Fruit fly (Drosophila melanogaster) Kc167 (cell line): ENCODE data around the gene tbrd-1.

Source experiments
- Myc ChIP-seq: fragments of >200 bp; optimal IDR thresholded peaks from 2 replicates; lab custom pipeline; 2017; ENCODE audit warnings: missing external identifiers
- Sin3A ChIP-seq: fragments of >200 bp; optimal IDR thresholded peaks from 2 replicates; lab custom pipeline; 2018; ENCODE audit warnings: missing external identifiers
- h ChIP-seq: fragments of >200 bp; optimal IDR thresholded peaks from 3 replicates; lab custom pipeline; 2018; ENCODE audit warnings: missing external identifiers
- insv ChIP-seq: fragments of >200 bp; optimal IDR thresholded peaks from 3 replicates; lab custom pipeline; 2018; ENCODE audit warnings: missing external identifiers
- psq ChIP-seq: fragments of >200 bp; optimal IDR thresholded peaks from 2 replicates; lab custom pipeline; 2017; ENCODE audit warnings: missing external identifiers
- ttk ChIP-seq: sonication (Bioruptor generic); optimal IDR thresholded peaks from 2 replicates; lab custom pipeline; 2017; ENCODE audit warnings: missing external identifiers

tbrd-1 gene

DNA sequence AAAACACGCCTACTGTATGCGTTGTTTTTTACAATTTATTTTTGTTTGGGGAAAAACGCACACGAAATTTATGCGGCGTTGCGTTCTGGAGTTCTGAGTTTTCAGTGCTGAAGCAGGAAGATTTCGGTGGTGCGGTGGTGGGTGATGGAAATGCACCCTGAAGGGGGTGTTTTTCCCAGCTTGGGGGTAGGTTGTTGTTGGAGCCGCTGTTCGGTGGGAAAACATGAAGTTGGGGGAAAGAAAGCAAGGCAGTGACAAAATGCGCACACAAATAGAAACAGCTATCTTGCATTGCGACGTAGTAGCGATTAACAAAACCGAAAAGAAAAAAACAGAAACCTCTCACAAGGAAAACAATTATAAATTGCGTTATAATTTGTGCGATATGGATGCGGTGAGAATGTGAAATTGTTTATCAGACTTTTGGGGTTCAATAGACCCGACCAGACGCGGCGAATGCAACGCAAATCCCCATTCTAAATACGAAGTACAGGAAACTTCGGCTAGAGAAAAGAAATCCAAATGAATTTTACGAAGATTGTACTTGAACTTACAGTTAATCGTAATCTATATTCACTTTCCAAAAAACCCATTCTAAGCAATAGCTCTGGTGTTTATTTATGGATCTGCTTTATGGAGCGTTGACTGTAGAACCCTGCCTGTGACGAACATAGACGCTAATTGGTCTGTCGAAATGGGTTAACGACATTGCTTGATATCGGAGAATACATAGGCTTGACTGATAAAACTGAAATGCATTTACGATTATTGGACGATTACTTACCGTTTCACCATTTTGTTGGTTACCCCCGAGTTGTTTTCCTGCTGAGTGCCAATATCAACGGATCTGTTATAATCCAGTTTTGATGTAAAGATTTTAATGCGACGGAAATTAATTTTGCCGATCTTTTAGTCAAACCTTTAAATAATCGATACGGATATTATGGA is 4.8 kb downstream of the tbrd-1 start:
- TF ChIP-seq h (no peak), psq (no peak), ttk (lab: Kevin White, UChicago) (no peak), Myc (lab: Kevin White, UChicago) (no peak), insv (lab: Kevin White, UChicago) (no peak), Sin3A (lab: Kevin White, UChicago) (no peak)

- TF ChIP-seq Sin3A (lab: Kevin White, UChicago) (no peak), h (no peak), Myc (lab: Kevin White, UChicago) (no peak), ttk (lab: Kevin White, UChicago) (no peak), psq (no peak), insv (lab: Kevin White, UChicago) (no peak)
Measured at dm6 chr3R:23887572-23887971, 5.8 kb downstream of the tbrd-1 start.

- no peak for TF ChIP-seq insv (lab: Kevin White, UChicago)
- no peak for TF ChIP-seq Sin3A (lab: Kevin White, UChicago)
- no peak for TF ChIP-seq Myc (lab: Kevin White, UChicago)
- no peak for TF ChIP-seq h
- no peak for TF ChIP-seq ttk (lab: Kevin White, UChicago)
- TF ChIP-seq psq: no peak
Measured at dm6 chr3R:23887096-23887421, 6.3 kb downstream of the tbrd-1 start.

DNA sequence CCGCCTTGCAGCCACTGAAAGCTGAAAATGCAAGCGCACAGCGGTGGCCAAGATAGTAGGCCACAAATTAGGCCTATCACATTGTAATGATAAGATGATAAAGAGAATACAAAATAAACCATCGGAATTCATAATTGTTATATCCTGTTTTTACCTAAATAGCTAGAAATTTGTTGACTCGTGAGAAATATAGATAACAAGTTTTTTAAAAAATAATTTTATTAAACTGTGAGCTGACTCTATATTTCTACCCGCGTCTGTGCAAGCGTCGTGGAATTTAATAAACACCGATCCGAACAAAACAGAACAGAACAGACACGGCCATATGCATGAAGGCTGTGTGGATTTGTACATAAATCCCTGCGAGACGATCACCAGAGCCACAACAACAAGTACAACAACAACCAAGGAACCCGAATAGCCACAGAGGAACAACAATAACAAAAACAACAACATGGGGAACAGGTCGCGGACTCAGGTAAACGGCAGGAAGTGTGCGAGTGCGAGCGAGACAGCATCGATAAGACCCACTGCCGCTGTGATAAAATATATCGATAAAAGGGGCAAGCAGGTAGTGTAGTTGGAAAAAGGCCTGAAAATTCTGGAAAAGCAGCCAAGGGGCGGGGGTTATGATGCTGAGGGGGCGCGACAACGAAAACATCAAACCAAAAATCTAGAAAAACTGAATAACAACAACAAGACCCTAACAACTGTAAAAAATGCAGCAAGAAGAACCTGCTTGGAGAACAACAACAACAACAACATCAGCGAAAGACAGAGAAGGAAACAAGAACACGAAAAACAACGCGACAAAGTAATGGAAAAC is 6.9 kb downstream of the tbrd-1 start:
- TF ChIP-seq Sin3A (lab: Kevin White, UChicago) (no peak), insv (lab: Kevin White, UChicago) (no peak), ttk (lab: Kevin White, UChicago) (no peak), h (no peak), Myc (lab: Kevin White, UChicago) (no peak), psq (no peak)

- no peak for TF ChIP-seq psq
- TF ChIP-seq h: no peak
- TF ChIP-seq ttk (lab: Kevin White, UChicago): no peak
- TF ChIP-seq Sin3A (lab: Kevin White, UChicago): no peak
- no peak for TF ChIP-seq insv (lab: Kevin White, UChicago)
- no peak for TF ChIP-seq Myc (lab: Kevin White, UChicago)
Measured at dm6 chr3R:23885660-23886059, 7.7 kb downstream of the tbrd-1 start.

- TF ChIP-seq psq (no peak), ttk (lab: Kevin White, UChicago) (no peak), Sin3A (lab: Kevin White, UChicago) (no peak)
Measured at dm6 chr3R:23885182-23885581, 8.2 kb downstream of the tbrd-1 start.

DNA sequence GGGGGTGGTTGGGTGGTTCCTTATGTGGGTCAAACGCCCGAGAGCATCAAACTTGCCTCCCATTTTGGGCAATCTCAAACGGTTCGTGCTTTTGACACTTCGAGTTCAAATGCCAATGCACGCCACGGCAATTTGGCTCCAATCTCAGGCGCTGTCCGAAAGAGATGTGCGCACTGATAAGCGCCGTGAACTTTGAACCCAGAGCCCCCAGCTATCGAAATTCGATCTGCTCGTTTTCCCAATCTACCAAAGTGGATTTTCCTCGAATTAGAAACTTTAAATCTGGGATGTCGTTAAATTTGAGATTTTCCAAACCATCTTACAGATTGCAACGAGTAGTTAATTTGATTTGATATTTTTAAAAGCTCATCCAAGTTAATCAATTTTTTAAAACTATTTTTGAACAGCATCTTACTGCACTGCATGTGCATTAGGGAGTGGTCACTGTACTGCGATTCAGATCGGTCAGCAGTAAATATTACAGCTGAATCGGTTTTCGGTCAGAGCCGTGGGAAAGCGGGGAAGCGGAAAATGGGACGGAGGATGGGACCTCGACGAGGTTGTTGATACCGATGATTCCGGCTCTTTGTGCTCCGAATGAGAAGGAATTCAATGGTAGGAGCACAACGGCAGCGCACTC is 9.2 kb downstream of the tbrd-1 start:
- no peak for TF ChIP-seq h
- TF ChIP-seq insv (lab: Kevin White, UChicago): no peak
- no peak for TF ChIP-seq psq
- no peak for TF ChIP-seq Sin3A (lab: Kevin White, UChicago)
- no peak for TF ChIP-seq Myc (lab: Kevin White, UChicago)
- TF ChIP-seq ttk (lab: Kevin White, UChicago): no peak

DNA sequence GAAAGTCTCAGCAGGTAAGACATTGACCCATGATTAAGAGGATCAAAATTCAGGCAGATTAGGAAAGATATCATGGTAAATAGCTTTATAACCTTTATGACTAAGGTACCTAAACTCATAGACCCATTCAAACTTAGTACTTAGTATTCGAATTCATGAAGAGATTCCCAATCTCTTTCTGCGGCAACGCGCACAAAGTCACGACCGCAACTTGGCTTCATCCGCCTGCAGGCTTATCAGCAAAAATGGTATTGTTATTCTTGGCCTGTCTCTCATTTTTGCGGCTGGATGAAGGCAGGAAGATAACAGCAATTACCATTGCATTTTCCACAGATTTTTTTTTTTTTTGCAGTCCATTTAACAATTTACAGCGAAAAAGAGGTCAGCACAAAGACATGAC is 13.1 kb downstream of the tbrd-1 start:
- no peak for TF ChIP-seq insv (lab: Kevin White, UChicago)
- no peak for TF ChIP-seq psq
- no peak for TF ChIP-seq ttk (lab: Kevin White, UChicago)

DNA sequence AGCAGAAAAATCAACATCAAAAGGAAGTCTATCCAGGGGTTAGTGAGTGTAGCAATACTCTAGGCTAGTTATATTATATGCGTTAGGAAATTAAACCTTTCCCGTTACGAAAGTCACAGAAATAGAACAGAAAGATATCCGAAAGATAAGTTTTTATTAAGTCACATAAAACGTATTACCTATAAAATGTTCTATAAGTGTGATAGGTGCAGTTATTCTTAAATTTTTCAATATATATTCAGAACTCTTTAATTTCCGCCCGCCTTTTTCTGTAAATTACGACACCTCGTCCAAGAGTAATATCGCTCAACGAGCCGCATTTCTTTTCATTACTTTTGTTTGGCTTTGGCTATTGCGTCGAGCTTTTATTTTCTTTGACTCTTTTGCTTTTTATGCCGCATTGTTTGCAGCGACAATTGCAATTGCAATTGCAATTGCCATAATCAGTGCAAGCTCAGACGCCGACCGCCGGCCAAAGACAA is 15.0 kb downstream of the tbrd-1 start:
- no peak for TF ChIP-seq insv (lab: Kevin White, UChicago)
- no peak for TF ChIP-seq psq
- TF ChIP-seq h: no peak
- no peak for TF ChIP-seq Myc (lab: Kevin White, UChicago)
- no peak for TF ChIP-seq ttk (lab: Kevin White, UChicago)
- no peak for TF ChIP-seq Sin3A (lab: Kevin White, UChicago)

DNA sequence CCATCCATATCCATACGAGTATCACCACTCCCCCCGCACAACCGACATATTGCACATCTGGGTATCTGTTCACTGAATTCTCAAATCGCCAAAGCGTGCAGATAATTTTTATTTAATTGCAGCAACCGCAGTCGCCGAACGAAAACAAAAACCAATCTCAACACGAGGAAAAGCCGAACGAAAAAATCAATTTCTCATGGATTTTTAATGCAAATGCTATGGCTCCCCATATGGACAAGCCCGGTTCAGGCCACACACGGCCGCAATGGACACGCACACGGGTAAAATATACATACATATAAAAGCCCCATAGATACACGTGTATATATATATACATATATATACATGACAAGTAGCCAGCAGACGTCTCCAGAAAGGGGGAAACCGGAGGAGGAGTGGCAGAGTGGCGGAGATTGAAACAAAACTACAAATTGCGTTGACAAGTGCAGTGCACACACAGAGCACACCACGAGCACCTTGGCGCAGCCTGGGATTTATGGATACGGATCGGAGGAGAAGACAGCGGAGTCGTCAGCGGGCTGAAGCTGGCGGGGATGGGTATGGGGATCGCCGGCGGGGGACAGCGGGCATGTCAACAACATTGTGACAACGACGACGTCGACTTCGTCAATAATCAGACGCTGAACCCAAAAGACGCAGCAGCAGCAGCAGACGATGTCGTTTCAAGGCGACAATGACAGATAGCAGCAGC is 15.6 kb downstream of the tbrd-1 start:
- TF ChIP-seq insv (lab: Kevin White, UChicago) (no peak), Sin3A (lab: Kevin White, UChicago) (no peak), h (no peak), Myc (lab: Kevin White, UChicago) (no peak)

DNA sequence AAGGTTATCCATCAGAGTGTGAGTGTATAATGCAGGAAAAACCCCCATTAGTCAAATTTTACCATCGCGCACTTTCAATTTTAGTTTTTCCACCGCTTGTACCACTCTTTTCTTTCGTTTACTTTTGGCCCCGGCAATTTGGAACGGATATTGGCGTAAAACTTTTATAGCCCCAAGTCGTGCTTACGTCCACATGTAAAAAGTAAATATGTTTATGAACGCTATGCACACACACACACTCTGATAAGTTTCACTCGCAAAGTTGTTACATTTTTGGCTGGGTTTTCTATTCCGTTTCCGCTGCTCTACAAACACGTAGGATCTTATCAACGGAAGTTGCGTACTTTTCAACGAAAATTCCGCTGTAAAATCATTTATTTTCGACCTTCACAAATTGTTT is 16.7 kb downstream of the tbrd-1 start:
- TF ChIP-seq h (no peak), ttk (lab: Kevin White, UChicago) (no peak), Sin3A (lab: Kevin White, UChicago) (no peak), insv (lab: Kevin White, UChicago) (no peak), Myc (lab: Kevin White, UChicago) (no peak), psq (no peak)
